Worm (Caenorhabditis elegans): ENCODE results near the gene F14H3.12.

ce11 chrV:16053373-16053772 is 21.8 kb downstream of the F14H3.12 start, which contains the start of gene F14H3.3:
- TF ChIP-seq ama-1 (optimal IDR thresholded peaks at IDR 0.05) (no peak), tbx-37 (GFP tag; conservative IDR thresholded peaks at IDR 0.05) (no peak), ceh-36 (tag; optimal IDR thresholded peaks at IDR 0.05) (no peak)
